Fruit fly (Drosophila melanogaster) whole organism, embryonic: ENCODE measurements around the gene CG7656.
A peak's percentile ranks its signal among the peaks of the same experiment; 100 is the strongest.

Experiments
- Asciz ChIP-seq: fragments of 200-800 bp; sonication (Bioruptor generic); optimal IDR thresholded peaks from 2 replicates; lab custom pipeline; 2017; ENCODE audit warnings: missing biosample characterization, mild to moderate bottlenecking, missing genetic modification characterization, missing genetic modification reagents
- CG10321 ChIP-seq: fragments of 200-800 bp; sonication (Bioruptor generic); IDR thresholded peaks from 2 replicates; pipeline ENCODE4 v1.3.6; 2022; ENCODE audit warnings: missing biosample characterization, missing genetic modification characterization
- CG1603 ChIP-seq: fragments of 200-800 bp; sonication (Bioruptor generic); optimal IDR thresholded peaks from 2 replicates; lab custom pipeline; 2019; ENCODE audit warnings: missing biosample characterization, mild to moderate bottlenecking, missing genetic modification characterization, moderate library complexity
- CG1647 ChIP-seq: fragments of 200-800 bp; sonication (Bioruptor generic); optimal IDR thresholded peaks from 3 replicates; lab custom pipeline; 2016; ENCODE audit warnings: missing biosample characterization, missing genetic modification characterization
- CG17328 ChIP-seq: fragments of 200-800 bp; sonication (Bioruptor generic); IDR thresholded peaks from 2 replicates; pipeline ENCODE4 v1.3.6; 2022; ENCODE audit warnings: missing biosample characterization, missing genetic modification characterization
- CG17385 ChIP-seq: fragments of 200-800 bp; sonication (Bioruptor generic); optimal IDR thresholded peaks from 3 replicates; lab custom pipeline; 2018; ENCODE audit warnings: missing biosample characterization, mild to moderate bottlenecking, missing genetic modification characterization
- CG2678 ChIP-seq: fragments of 200-800 bp; sonication (Bioruptor generic); optimal IDR thresholded peaks from 3 replicates; lab custom pipeline; 2019; ENCODE audit warnings: missing biosample characterization, mild to moderate bottlenecking, missing genetic modification characterization, moderate library complexity
- CG3281 ChIP-seq: fragments of 200-800 bp; sonication (Bioruptor generic); optimal IDR thresholded peaks from 3 replicates; lab custom pipeline; 2017; ENCODE audit warnings: missing biosample characterization, mild to moderate bottlenecking, missing genetic modification characterization
- CG33557 ChIP-seq: fragments of 200-800 bp; sonication (Bioruptor generic); optimal IDR thresholded peaks from 2 replicates; lab custom pipeline; 2019; ENCODE audit warnings: missing biosample characterization, mild to moderate bottlenecking, missing genetic modification characterization, moderate library complexity
- CG34376 ChIP-seq: fragments of 200-800 bp; sonication (Bioruptor generic); optimal IDR thresholded peaks from 2 replicates; lab custom pipeline; 2018; ENCODE audit warnings: missing biosample characterization, mild to moderate bottlenecking, missing genetic modification characterization
- CTCF ChIP-seq: fragments of 200-800 bp; sonication (Bioruptor generic); optimal IDR thresholded peaks from 2 replicates; lab custom pipeline; 2017; ENCODE audit warnings: missing biosample characterization, mild to moderate bottlenecking, missing genetic modification characterization, moderate library complexity
- Camta ChIP-seq: fragments of 200-800 bp; sonication (Bioruptor generic); optimal IDR thresholded peaks from 2 replicates; lab custom pipeline; 2016; ENCODE audit warnings: missing biosample characterization, missing genetic modification characterization
- Chrac-16 ChIP-seq: fragments of 200-800 bp; sonication (Bioruptor generic); optimal IDR thresholded peaks from 3 replicates; lab custom pipeline; 2016; ENCODE audit warnings: missing biosample characterization, missing genetic modification characterization
- H15 ChIP-seq: fragments of 200-800 bp; sonication (Bioruptor generic); IDR thresholded peaks from 3 replicates; pipeline ENCODE4 v1.3.6; 2022; ENCODE audit warnings: missing biosample characterization, missing genetic modification characterization
- Hey ChIP-seq: fragments of 200-800 bp; sonication (Bioruptor generic); optimal IDR thresholded peaks from 3 replicates; lab custom pipeline; 2018; ENCODE audit warnings: missing biosample characterization, mild to moderate bottlenecking, missing genetic modification characterization
- HmgZ ChIP-seq: fragments of 200-800 bp; sonication (Bioruptor generic); optimal IDR thresholded peaks from 2 replicates; lab custom pipeline; 2018; ENCODE audit warnings: missing biosample characterization, mild to moderate bottlenecking, missing genetic modification characterization
- Med ChIP-seq: fragments of 200-800 bp; sonication (Bioruptor generic); peaks from one replicate; lab custom pipeline; 2016; ENCODE audit warnings: missing biosample characterization, missing genetic modification characterization, mild to moderate bottlenecking, inconsistent platforms, moderate library complexity
- Pdp1 ChIP-seq, 2 experiments: fragments of 200-800 bp; sonication (Bioruptor generic); optimal IDR thresholded peaks; 3 replicates each; lab custom pipeline; 2016; ENCODE audit warnings: missing biosample characterization in 2 of 2, missing genetic modification characterization in 2 of 2, mild to moderate bottlenecking in 1 of 2, moderate library complexity in 1 of 2
- Sox102F ChIP-seq: fragments of 200-800 bp; sonication (Bioruptor generic); optimal IDR thresholded peaks from 2 replicates; lab custom pipeline; 2018; ENCODE audit warnings: missing biosample characterization, mild to moderate bottlenecking, missing genetic modification characterization, moderate library complexity
- Ssrp ChIP-seq: fragments of 200-800 bp; sonication (Bioruptor generic); optimal IDR thresholded peaks from 2 replicates; lab custom pipeline; 2018; ENCODE audit warnings: missing biosample characterization, mild to moderate bottlenecking, missing genetic modification characterization, moderate library complexity
- Vsx1 ChIP-seq: fragments of 200-800 bp; sonication (Bioruptor generic); optimal IDR thresholded peaks from 2 replicates; lab custom pipeline; 2017; ENCODE audit warnings: missing biosample characterization, mild to moderate bottlenecking, missing genetic modification characterization, missing genetic modification reagents
- Xrp1 ChIP-seq: fragments of 200-800 bp; sonication (Bioruptor generic); IDR thresholded peaks from 2 replicates; pipeline ENCODE4 v1.3.6; 2022; ENCODE audit warnings: missing biosample characterization, missing genetic modification characterization
- al ChIP-seq: fragments of 200-800 bp; sonication (Bioruptor generic); IDR thresholded peaks from 2 replicates; pipeline ENCODE4 v1.3.6; 2022; ENCODE audit warnings: missing biosample characterization, missing genetic modification characterization
- ara ChIP-seq: fragments of 200-800 bp; sonication (Bioruptor generic); IDR thresholded peaks from 2 replicates; pipeline ENCODE4 v1.3.6; 2022; ENCODE audit warnings: missing biosample characterization, missing genetic modification characterization
- bsh ChIP-seq, 2 experiments: fragments of 200-800 bp; sonication (Bioruptor generic); optimal IDR thresholded peaks; 2 replicates each; lab custom pipeline; 2017 to 2018; ENCODE audit warnings: mild to moderate bottlenecking in 2 of 2, missing biosample characterization in 2 of 2, missing genetic modification characterization in 2 of 2, moderate library complexity in 1 of 2
- chinmo ChIP-seq: fragments of 200-800 bp; sonication (Bioruptor generic); IDR thresholded peaks from 4 replicates; pipeline ENCODE4 v1.3.6; 2022; ENCODE audit warnings: missing biosample characterization, missing genetic modification characterization; ENCODE audit not compliant: partially characterized antibody
- cwo ChIP-seq: fragments of 200-800 bp; sonication (Bioruptor generic); optimal IDR thresholded peaks from 3 replicates; lab custom pipeline; 2017; ENCODE audit warnings: missing biosample characterization, missing genetic modification characterization, mild to moderate bottlenecking, moderate library complexity, missing genetic modification reagents
- dmrt11E ChIP-seq: fragments of 200-800 bp; sonication (Bioruptor generic); optimal IDR thresholded peaks from 3 replicates; lab custom pipeline; 2018; ENCODE audit warnings: missing biosample characterization, mild to moderate bottlenecking, missing genetic modification characterization, moderate library complexity
- exex ChIP-seq: fragments of 200-800 bp; sonication (Bioruptor generic); optimal IDR thresholded peaks from 4 replicates; lab custom pipeline; 2018; ENCODE audit warnings: missing biosample characterization, mild to moderate bottlenecking, missing genetic modification characterization, moderate library complexity
- gce ChIP-seq: fragments of 200-800 bp; sonication (Bioruptor generic); IDR thresholded peaks from 3 replicates; pipeline ENCODE4 v1.3.6; 2022; ENCODE audit warnings: missing biosample characterization, missing genetic modification characterization
- grn ChIP-seq: fragments of 200-800 bp; sonication (Bioruptor generic); optimal IDR thresholded peaks from 3 replicates; lab custom pipeline; 2017; ENCODE audit warnings: missing biosample characterization, missing genetic modification characterization
- lab ChIP-seq: fragments of 200-800 bp; sonication (Bioruptor generic); optimal IDR thresholded peaks from 3 replicates; lab custom pipeline; 2017; ENCODE audit warnings: missing biosample characterization, missing genetic modification characterization, mild to moderate bottlenecking, moderate library complexity, missing genetic modification reagents
- lbe ChIP-seq: fragments of 200-800 bp; sonication (Bioruptor generic); optimal IDR thresholded peaks from 2 replicates; lab custom pipeline; 2016; ENCODE audit warnings: missing biosample characterization, mild to moderate bottlenecking, missing genetic modification characterization
- mirr ChIP-seq: fragments of 200-800 bp; sonication (Bioruptor generic); optimal IDR thresholded peaks from 3 replicates; lab custom pipeline; 2018; ENCODE audit warnings: missing biosample characterization, mild to moderate bottlenecking, missing genetic modification characterization
- ro ChIP-seq: fragments of 200-800 bp; sonication (Bioruptor generic); IDR thresholded peaks from 2 replicates; pipeline ENCODE4 v1.3.6; 2022; ENCODE audit warnings: missing biosample characterization, missing genetic modification characterization
- sc ChIP-seq, 3 experiments: fragments of >200 bp in 2 of 3; fragments of 200-800 bp in 1 of 3; sonication (Bioruptor generic) in 1 of 3; optimal IDR thresholded peaks; 2 replicates in 2 of 3; 3 replicates in 1 of 3; lab custom pipeline; 2017; ENCODE audit warnings: mild to moderate bottlenecking in 1 of 3, missing biosample characterization in 1 of 3, missing genetic modification characterization in 1 of 3, missing genetic modification reagents in 1 of 3
- schlank ChIP-seq: fragments of 200-800 bp; sonication (Bioruptor generic); optimal IDR thresholded peaks from 2 replicates; lab custom pipeline; 2018; ENCODE audit warnings: missing biosample characterization, mild to moderate bottlenecking, missing genetic modification characterization
- sens ChIP-seq: fragments of 200-800 bp; sonication (Bioruptor generic); peaks from one replicate; lab custom pipeline; 2016; ENCODE audit warnings: missing biosample characterization, missing genetic modification characterization
- sim ChIP-seq: fragments of 200-800 bp; sonication (Bioruptor generic); IDR thresholded peaks from 2 replicates; pipeline ENCODE4 v1.3.6; 2022; ENCODE audit warnings: missing biosample characterization, missing genetic modification characterization
- sug ChIP-seq: fragments of 200-800 bp; optimal IDR thresholded peaks from 2 replicates; lab custom pipeline; 2019; ENCODE audit warnings: missing biosample characterization, mild to moderate bottlenecking, missing genetic modification characterization, moderate library complexity
- vnd ChIP-seq: fragments of 200-800 bp; sonication (Bioruptor generic); IDR thresholded peaks from 3 replicates; pipeline ENCODE4 v1.3.6; 2022; ENCODE audit warnings: missing biosample characterization, missing genetic modification characterization; ENCODE audit not compliant: partially characterized antibody

CG7656 gene

DNA sequence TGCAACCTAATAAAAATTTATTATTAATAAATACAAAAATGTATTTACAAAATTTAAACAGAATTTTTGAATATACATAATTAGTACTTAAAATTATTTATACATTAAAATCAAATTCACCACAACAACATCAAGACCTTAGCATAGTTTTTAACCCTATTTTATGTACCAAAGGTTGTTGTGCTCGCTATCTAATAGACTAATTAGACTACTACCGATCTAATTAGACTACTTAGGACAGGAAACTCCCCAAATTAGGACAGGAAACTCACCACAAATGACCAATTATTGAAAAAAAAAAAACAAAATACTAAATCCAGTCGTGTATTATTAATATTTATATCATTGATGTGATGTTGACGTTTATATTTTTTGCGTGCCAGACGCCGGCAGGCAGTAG is 49.0 kb upstream of the CG7656 start (continued):
- TF ChIP-seq H15 (GFP tag; lab: Robert Waterston, UW), result no peak
- TF ChIP-seq gce (GFP tag; lab: Robert Waterston, UW), result no peak
- TF ChIP-seq CG17385 (GFP tag; lab: Kevin White, UChicago), result peak; percentile 1
- TF ChIP-seq Ssrp (tag; lab: Kevin White, UChicago), result no peak

dm6 chr3L:15636359-15636758 is 48.4 kb upstream of the CG7656 start:
- TF ChIP-seq Asciz (GFP tag; lab: Kevin White, UChicago) (peak; percentile 3), CG10321 (GFP tag; lab: Robert Waterston, UW) (0 out of 2 replicates have a peak, but pooled peaks have one; percentile 21), al (no peak), Med (peak; percentile 67), CTCF (GFP tag; lab: Kevin White, UChicago) (no peak), sens (GFP tag; lab: Kevin White, UChicago) (peak; percentile 60), mirr (GFP tag; lab: Kevin White, UChicago) (peak; percentile 39), CG2678 (tag; lab: Kevin White, UChicago) (peak; percentile 5), Vsx1 (no peak), schlank (no peak), CG17328 (GFP tag; lab: Robert Waterston, UW) (no peak), chinmo (GFP tag; lab: Robert Waterston, UW) (peak; percentile 65; the same call in 2 of the 4 replicates), Xrp1 (GFP tag; lab: Robert Waterston, UW) (0 out of 2 replicates have a peak, but pooled peaks have one; percentile 21), lab (peak; percentile 29), CG33557 (GFP tag; lab: Kevin White, UChicago) (peak; percentile 2), exex (tag; lab: Kevin White, UChicago) (peak; percentile 84), HmgZ (tag; lab: Kevin White, UChicago) (no peak), Chrac-16 (GFP tag; lab: Kevin White, UChicago) (no peak), CG1647 (GFP tag; lab: Kevin White, UChicago) (no peak), sim (GFP tag; lab: Robert Waterston, UW) (0 out of 2 replicates have a peak, but pooled peaks have one; percentile 10), sug (tag; lab: Kevin White, UChicago) (peak; percentile 65), CG3281 (no peak), dmrt11E (tag; lab: Kevin White, UChicago) (peak; percentile 16), grn (GFP tag; lab: Kevin White, UChicago) (peak; percentile 81), lbe (GFP tag; lab: Kevin White, UChicago) (no peak), vnd (peak; percentile 58; the same call in 2 of the 3 replicates), Hey (tag; lab: Kevin White, UChicago) (peak; percentile 9), CG34376 (GFP tag; lab: Kevin White, UChicago) (peak; percentile 45), sc (optimal IDR thresholded peaks at IDR 0.05; lab: Kevin White, UChicago) (no peak), sc (GFP tag; optimal IDR thresholded peaks at IDR 0.05; lab: Kevin White, UChicago) (peak; percentile 28), CG1603 (peak; percentile 20), ro (GFP tag; lab: Robert Waterston, UW) (no peak), Sox102F (GFP tag; lab: Kevin White, UChicago) (no peak), Pdp1 (GFP tag; optimal IDR thresholded peaks at IDR 0.05; lab: Kevin White, UChicago) (peak in 1 of 2 experiments; percentile 14), ara (GFP tag; lab: Robert Waterston, UW) (peak; percentile 50; the same call in 1 of the 2 replicates), Camta (peak; percentile 9), bsh (GFP tag; optimal IDR thresholded peaks at IDR 0.05; lab: Kevin White, UChicago) (peak in 1 of 2 experiments; percentile 15), cwo (peak; percentile 30)
